Worm (Caenorhabditis elegans): ENCODE data around the gene mnat-1.

DNA sequence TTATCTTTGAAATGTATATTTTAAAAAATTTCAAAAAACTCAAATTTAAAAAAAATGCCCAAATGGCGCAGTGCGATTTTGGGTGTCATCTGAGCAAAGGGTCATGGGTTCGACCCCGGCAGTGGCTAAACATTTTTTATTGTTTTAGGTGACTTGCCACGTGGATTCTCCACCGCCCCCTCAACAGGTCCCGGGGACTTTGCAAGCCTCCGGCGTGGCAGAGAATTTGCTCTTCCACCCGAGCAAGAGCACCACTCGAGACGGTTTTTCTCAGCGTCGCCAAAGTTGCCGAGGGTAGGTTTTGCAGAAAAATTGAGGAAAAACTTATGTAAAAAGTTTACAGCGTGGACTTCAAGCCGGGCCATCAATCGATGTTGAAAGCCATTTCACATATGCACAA lies 33.3 kb downstream of the mnat-1 start:
- TF ChIP-seq hmg-1.1 (GFP tag; IDR thresholded peaks at IDR 0.05) = no peak
- TF ChIP-seq pqm-1 (tag; optimal IDR thresholded peaks at IDR 0.05) = no peak
- no peak for TF ChIP-seq zag-1 (tag; optimal IDR thresholded peaks at IDR 0.05)
- no peak for TF ChIP-seq snpc-4 (tag; optimal IDR thresholded peaks at IDR 0.05)
- no peak for TF ChIP-seq daf-19 (GFP tag; conservative IDR thresholded peaks at IDR 0.05)
- no peak for TF ChIP-seq egl-27 (tag; optimal IDR thresholded peaks at IDR 0.05)
- no peak for TF ChIP-seq arid-1 (GFP tag; conservative IDR thresholded peaks at IDR 0.05)
- no peak for TF ChIP-seq ztf-11 (tag; optimal IDR thresholded peaks at IDR 0.05)
- TF ChIP-seq dmd-9 (GFP tag; IDR thresholded peaks at IDR 0.05) = no peak
- no peak for TF ChIP-seq fkh-10 (GFP tag; optimal IDR thresholded peaks at IDR 0.05)
- TF ChIP-seq nhr-41 (GFP tag; IDR thresholded peaks at IDR 0.05) = no peak
- TF ChIP-seq F26F4.8 (GFP tag; conservative IDR thresholded peaks at IDR 0.05) = no peak
- TF ChIP-seq nhr-25 (tag; optimal IDR thresholded peaks at IDR 0.05; ENCODE audit: borderline replicate concordance, insufficient read depth) = no peak

All from whole organism, L4 larva.